Worm (Caenorhabditis elegans): ENCODE data around the gene Y41D4B.15.

- no peak for TF ChIP-seq hmbx-1 (tag; optimal IDR thresholded peaks at IDR 0.05)
- no peak for TF ChIP-seq ama-1 (optimal IDR thresholded peaks at IDR 0.05)
- TF ChIP-seq F13C5.2 (tag; optimal IDR thresholded peaks at IDR 0.05), result no peak
- no peak for TF ChIP-seq hnd-1 (tag; optimal IDR thresholded peaks at IDR 0.05)
Observed at ce11 chrIV:1550578-1550977, 13.3 kb upstream of the Y41D4B.15 start, which contains the start of gene tag-244.

All from whole organism, early embryonic.